Fruit fly (Drosophila melanogaster): Measurements from ENCODE around the gene CG5623.

CG5623 gene

dm6 chr3R:15792427-15792826 is 25.2 kb upstream of the CG5623 start, which contains the start of gene Acyp2 (continued):
- TF ChIP-seq Scr (GFP tag; IDR thresholded peaks at IDR 0.05; ENCODE audit: partially characterized antibody) (peak; percentile 53), CG6791 (GFP tag; IDR thresholded peaks at IDR 0.05; ENCODE audit: partially characterized antibody) (peak; percentile 53; the same call in 2 of the 3 replicates), abd-A (tag; optimal IDR thresholded peaks at IDR 0.05) (no peak), tio (GFP tag; optimal IDR thresholded peaks at IDR 0.05) (no peak), chm (GFP tag; IDR thresholded peaks at IDR 0.05) (no peak), CG43689 (GFP tag; IDR thresholded peaks at IDR 0.05) (no peak), CG31388 (GFP tag; optimal IDR thresholded peaks at IDR 0.05) (no peak), CG31365 (tag; optimal IDR thresholded peaks at IDR 0.05) (no peak), CG3163 (GFP tag; optimal IDR thresholded peaks at IDR 0.05) (no peak), Kr (GFP tag; optimal IDR thresholded peaks at IDR 0.05) (no peak), croc (GFP tag; conservative IDR thresholded peaks at IDR 0.05) (no peak), tgo (GFP tag; IDR thresholded peaks at IDR 0.05) (no peak; the same call in 2 of the 3 replicates), CG3726 (GFP tag; IDR thresholded peaks at IDR 0.05) (no peak), CG16815 (GFP tag; optimal IDR thresholded peaks at IDR 0.05) (no peak), CG9215 (GFP tag; IDR thresholded peaks at IDR 0.05) (no peak), Sry-δ (GFP tag; optimal IDR thresholded peaks at IDR 0.05) (peak; percentile 88), rib (GFP tag; IDR thresholded peaks at IDR 0.05) (no peak), unc-4 (GFP tag; IDR thresholded peaks at IDR 0.05; ENCODE audit: partially characterized antibody) (peak; percentile 56; the same call in 1 of the 2 replicates), CG30431 (GFP tag; optimal IDR thresholded peaks at IDR 0.05) (no peak), cg (GFP tag; optimal IDR thresholded peaks at IDR 0.05) (no peak), sens-2 (GFP tag; IDR thresholded peaks at IDR 0.05) (no peak), CG10321 (GFP tag; IDR thresholded peaks at IDR 0.05) (peak; percentile 18; the same call in 1 of the 2 replicates), oc (tag; optimal IDR thresholded peaks at IDR 0.05) (no peak), CG32772 (GFP tag; IDR thresholded peaks at IDR 0.05) (0 out of 2 replicates have a peak, but pooled peaks have one; percentile 6), grn (GFP tag; optimal IDR thresholded peaks at IDR 0.05) (no peak), slou (GFP tag; optimal IDR thresholded peaks at IDR 0.05) (no peak), CG9817 (tag; optimal IDR thresholded peaks at IDR 0.05) (peak; percentile 0), CG10565 (GFP tag; optimal IDR thresholded peaks at IDR 0.05) (no peak), CG15696 (tag; optimal IDR thresholded peaks at IDR 0.05) (no peak), jing (GFP tag; optimal IDR thresholded peaks at IDR 0.05) (no peak), gt (GFP tag; IDR thresholded peaks at IDR 0.05) (no peak), Tbp (GFP tag; optimal IDR thresholded peaks at IDR 0.05) (no peak), pho (GFP tag; optimal IDR thresholded peaks at IDR 0.05) (no peak), CG8089 (GFP tag; optimal IDR thresholded peaks at IDR 0.05) (no peak), jumu (GFP tag; optimal IDR thresholded peaks at IDR 0.05) (peak; percentile 8), Ets65A (GFP tag) (peak; percentile 95), CG3407 (GFP tag; optimal IDR thresholded peaks at IDR 0.05) (no peak), CG11723 (GFP tag; optimal IDR thresholded peaks at IDR 0.05) (no peak), CG8765 (GFP tag; IDR thresholded peaks at IDR 0.05) (0 out of 2 replicates have a peak, but pooled peaks have one; percentile 26), gro (GFP tag; optimal IDR thresholded peaks at IDR 0.05) (no peak), dimm (GFP tag; IDR thresholded peaks at IDR 0.05) (no peak), CG12659 (GFP tag; optimal IDR thresholded peaks at IDR 0.05) (peak; percentile 77), bab2 (GFP tag; optimal IDR thresholded peaks at IDR 0.05) (no peak), danr (GFP tag; IDR thresholded peaks at IDR 0.05) (no peak), CG14965 (GFP tag; optimal IDR thresholded peaks at IDR 0.05; ENCODE audit: borderline replicate concordance) (no peak), CG8924 (tag; optimal IDR thresholded peaks at IDR 0.05) (peak; percentile 41), Fer3 (tag; optimal IDR thresholded peaks at IDR 0.05) (no peak), sc (optimal IDR thresholded peaks at IDR 0.05) (no peak), sc (GFP tag; optimal IDR thresholded peaks at IDR 0.05) (no peak), CG15011 (GFP tag; optimal IDR thresholded peaks at IDR 0.05) (no peak), CG17802 (tag; optimal IDR thresholded peaks at IDR 0.05) (peak; percentile 75), CG10274 (GFP tag; optimal IDR thresholded peaks at IDR 0.05) (no peak)

Measured in whole organism, embryonic.